Fruit fly (Drosophila melanogaster) whole organism, larva: ENCODE data around the gene CG33702.
A peak's percentile ranks its signal among the peaks of the same experiment; 100 is the strongest.

ENCODE experiments used
- noc ChIP-seq: fragments of 200-800 bp; sonication (Bioruptor generic); optimal IDR thresholded peaks from 3 replicates; lab custom pipeline; 2019; ENCODE audit warnings: missing biosample characterization, mild to moderate bottlenecking, missing genetic modification characterization, moderate library complexity

CG33702 gene

dm6 chr3L:9513309-9513708, at the start of gene CG33702:
TSS of gene CG33702 (minus strand) at chr3L:9513409.
- TF ChIP-seq noc, result no peak

dm6 chr3L:9559040-9559439, 45.8 kb upstream of the CG33702 start:
- TF ChIP-seq noc, result no peak

- no peak for TF ChIP-seq noc
Measured at dm6 chr3L:9556666-9557065, 43.5 kb upstream of the CG33702 start.

- TF ChIP-seq noc, result no peak
Measured at dm6 chr3L:9555004-9555403, 41.8 kb upstream of the CG33702 start.

dm6 chr3L:9552190-9552809, 39.1 kb upstream of the CG33702 start:
- no peak for TF ChIP-seq noc

- no peak for TF ChIP-seq noc
Measured at dm6 chr3L:9550873-9551580, 37.8 kb upstream of the CG33702 start.

dm6 chr3L:9549690-9550303, 36.6 kb upstream of the CG33702 start:
- TF ChIP-seq noc, result no peak

- no peak for TF ChIP-seq noc
Measured at dm6 chr3L:9548800-9549199, 35.6 kb upstream of the CG33702 start.

- TF ChIP-seq noc, result no peak
Measured at dm6 chr3L:9547910-9548309, 34.7 kb upstream of the CG33702 start.

- TF ChIP-seq noc, result no peak
Measured at dm6 chr3L:9546875-9547324, 33.7 kb upstream of the CG33702 start, which contains the start of gene CG42673. TSS of gene CG42673 (plus strand) at chr3L:9547220.

dm6 chr3L:9543899-9544298, 30.7 kb upstream of the CG33702 start, which contains the start of gene Ir67a:
TSS of gene Ir67a (minus strand) at chr3L:9543999.
- TF ChIP-seq noc, result no peak

dm6 chr3L:9528835-9529234, 15.6 kb upstream of the CG33702 start, which contains the start of gene Or67a:
TSS of gene Or67a (plus strand) at chr3L:9529067.
- no peak for TF ChIP-seq noc

dm6 chr3L:9525444-9525843, 12.2 kb upstream of the CG33702 start, which contains the start of gene CG33700:
TSS of gene CG33700 (minus strand) at chr3L:9525544.
- no peak for TF ChIP-seq noc

dm6 chr3L:9512560-9512959, 649 bp downstream of the CG33702 start, which contains the start of gene CG33703:
TSS of gene CG33703 (minus strand) at chr3L:9512660.
- TF ChIP-seq noc, result no peak

- peak; percentile 59 for TF ChIP-seq noc
Measured at dm6 chr3L:9511287-9512256, 1.6 kb downstream of the CG33702 start, which contains the start of gene RpS9. TSS of gene RpS9 (minus strand) at chr3L:9511531.
